Worm (Caenorhabditis elegans) whole organism, late embryonic: ENCODE measurements around the gene ZK370.6.

ENCODE experiments used
- ceh-30 ChIP-seq: fragments of 150-350 bp; optimal IDR thresholded peaks from 2 replicates; lab custom pipeline; 2014; ENCODE audit warnings: missing biosample characterization, missing genetic modification characterization
- elt-4 ChIP-seq: sonication (generic microtip); optimal IDR thresholded peaks from 2 replicates; lab custom pipeline; 2016; ENCODE audit warnings: missing genetic modification characterization, missing compliant biosample characterization
- nhr-11 ChIP-seq: fragments of 150-350 bp; optimal IDR thresholded peaks from 2 replicates; lab custom pipeline; 2014; ENCODE audit warnings: missing biosample characterization, missing genetic modification characterization
- pha-4 ChIP-seq: fragments of 150-350 bp; optimal IDR thresholded peaks from 2 replicates; lab custom pipeline; 2018; ENCODE audit warnings: missing biosample characterization, missing genetic modification reagents, missing genetic modification characterization
- sox-4 ChIP-seq: sonication (generic microtip); optimal IDR thresholded peaks from 2 replicates; lab custom pipeline; 2017; ENCODE audit warnings: mild to moderate bottlenecking, missing genetic modification characterization, inconsistent platforms, missing compliant biosample characterization
- tbx-2 ChIP-seq: sonication (generic microtip); optimal IDR thresholded peaks from 2 replicates; lab custom pipeline; 2016; ENCODE audit warnings: missing genetic modification characterization, missing compliant biosample characterization
- zip-5 ChIP-seq: sonication (generic microtip); optimal IDR thresholded peaks from 2 replicates; lab custom pipeline; 2016; ENCODE audit warnings: missing genetic modification characterization, missing compliant biosample characterization

ce11 chrIII:8734327-8734885 is 9.2 kb downstream of the ZK370.6 start:
- TF ChIP-seq nhr-11 (tag; lab: Kevin White, UChicago) (no peak), sox-4 (tag; lab: Kevin White, UChicago) (no peak), zip-5 (no peak), elt-4 (no peak), pha-4 (no peak), tbx-2 (no peak), ceh-30 (tag; lab: Kevin White, UChicago) (no peak)
